Fruit fly (Drosophila melanogaster) whole organism, pupa: ENCODE data around the gene Dph5.

Experiments used
- CG10348 ChIP-seq: fragments of 200-800 bp; sonication (Bioruptor generic); IDR thresholded peaks from 2 replicates; pipeline ENCODE4 v1.3.6; 2022; ENCODE audit warnings: missing biosample characterization, missing genetic modification characterization
- CG12605 ChIP-seq: fragments of 200-800 bp; sonication (Bioruptor generic); IDR thresholded peaks from 2 replicates; pipeline ENCODE4 v1.3.6; 2022; ENCODE audit warnings: missing biosample characterization, missing genetic modification characterization
- CG13204 ChIP-seq: fragments of 200-800 bp; sonication (Bioruptor generic); optimal IDR thresholded peaks from 2 replicates; lab custom pipeline; 2018; ENCODE audit warnings: missing biosample characterization, mild to moderate bottlenecking, missing genetic modification characterization, moderate library complexity
- CG14655 ChIP-seq: fragments of 200-800 bp; sonication (Bioruptor generic); optimal IDR thresholded peaks from 3 replicates; lab custom pipeline; 2017; ENCODE audit warnings: mild to moderate bottlenecking, missing biosample characterization, missing genetic modification reagents, missing genetic modification characterization
- CG15710 ChIP-seq: fragments of 200-800 bp; sonication (Bioruptor generic); optimal IDR thresholded peaks from 2 replicates; lab custom pipeline; 2018; ENCODE audit warnings: missing biosample characterization, mild to moderate bottlenecking, missing genetic modification characterization, moderate library complexity
- CG17806 ChIP-seq: fragments of 200-800 bp; sonication (Bioruptor generic); optimal IDR thresholded peaks from 2 replicates; lab custom pipeline; 2018; ENCODE audit warnings: missing biosample characterization, mild to moderate bottlenecking, missing genetic modification characterization, moderate library complexity
- CG32121 ChIP-seq: fragments of 200-800 bp; sonication (Bioruptor generic); IDR thresholded peaks from 2 replicates; pipeline ENCODE4 v1.3.6; 2022; ENCODE audit warnings: missing biosample characterization, missing genetic modification characterization
- CG34367 ChIP-seq: fragments of 200-800 bp; sonication (Bioruptor generic); optimal IDR thresholded peaks from 2 replicates; lab custom pipeline; 2018; ENCODE audit warnings: missing biosample characterization, mild to moderate bottlenecking, missing genetic modification characterization
- CG4496 ChIP-seq: fragments of 200-800 bp; sonication (Bioruptor generic); IDR thresholded peaks from 3 replicates; pipeline ENCODE4 v1.3.6; 2022; ENCODE audit warnings: missing biosample characterization, missing genetic modification characterization
- CG8159 ChIP-seq: fragments of 200-800 bp; sonication (Bioruptor generic); optimal IDR thresholded peaks from 3 replicates; lab custom pipeline; 2018; ENCODE audit warnings: missing biosample characterization, mild to moderate bottlenecking, missing genetic modification characterization, moderate library complexity
- CG8301 ChIP-seq: fragments of 200-800 bp; sonication (Bioruptor generic); optimal IDR thresholded peaks from 2 replicates; lab custom pipeline; 2018; ENCODE audit warnings: missing biosample characterization, mild to moderate bottlenecking, missing genetic modification characterization
- CG9948 ChIP-seq: fragments of 200-800 bp; sonication (Bioruptor generic); optimal IDR thresholded peaks from 2 replicates; lab custom pipeline; 2018; ENCODE audit warnings: missing biosample characterization, mild to moderate bottlenecking, missing genetic modification characterization, moderate library complexity
- D1 ChIP-seq: fragments of 200-800 bp; sonication (Bioruptor generic); optimal IDR thresholded peaks from 2 replicates; lab custom pipeline; 2018; ENCODE audit warnings: missing biosample characterization, mild to moderate bottlenecking, missing genetic modification characterization, moderate library complexity
- EcR ChIP-seq: fragments of 200-800 bp; sonication (Bioruptor generic); optimal IDR thresholded peaks from 3 replicates; lab custom pipeline; 2019; ENCODE audit warnings: missing biosample characterization, missing genetic modification characterization, mild to moderate bottlenecking, moderate library complexity, missing genetic modification reagents
- Ets98B ChIP-seq: fragments of 200-800 bp; sonication (Bioruptor generic); IDR thresholded peaks from 2 replicates; pipeline ENCODE4 v1.3.6; 2022; ENCODE audit warnings: missing biosample characterization, missing genetic modification characterization
- Pif1A ChIP-seq: fragments of 200-800 bp; sonication (Bioruptor generic); optimal IDR thresholded peaks from 3 replicates; lab custom pipeline; 2016; ENCODE audit warnings: missing biosample characterization, missing genetic modification characterization
- Pif1B ChIP-seq: fragments of 200-800 bp; sonication (Bioruptor generic); optimal IDR thresholded peaks from 3 replicates; lab custom pipeline; 2016; ENCODE audit warnings: missing biosample characterization, missing genetic modification characterization
- Snoo ChIP-seq: fragments of 200-800 bp; sonication (Bioruptor generic); optimal IDR thresholded peaks from 3 replicates; lab custom pipeline; 2017; ENCODE audit warnings: missing biosample characterization, mild to moderate bottlenecking, missing genetic modification characterization, inconsistent platforms
- fd96Ca ChIP-seq: fragments of 200-800 bp; sonication (Bioruptor generic); IDR thresholded peaks from 3 replicates; pipeline ENCODE4 v1.3.6; 2022; ENCODE audit warnings: missing biosample characterization, missing genetic modification characterization
- gl ChIP-seq: fragments of 200-800 bp; sonication (Bioruptor generic); optimal IDR thresholded peaks from 2 replicates; lab custom pipeline; 2018; ENCODE audit warnings: missing biosample characterization, mild to moderate bottlenecking, missing genetic modification characterization
- rn ChIP-seq: fragments of 200-800 bp; sonication (Bioruptor generic); IDR thresholded peaks from 2 replicates; pipeline ENCODE4 v1.3.6; 2022; ENCODE audit warnings: missing biosample characterization, missing genetic modification characterization

Gene Dph5

DNA sequence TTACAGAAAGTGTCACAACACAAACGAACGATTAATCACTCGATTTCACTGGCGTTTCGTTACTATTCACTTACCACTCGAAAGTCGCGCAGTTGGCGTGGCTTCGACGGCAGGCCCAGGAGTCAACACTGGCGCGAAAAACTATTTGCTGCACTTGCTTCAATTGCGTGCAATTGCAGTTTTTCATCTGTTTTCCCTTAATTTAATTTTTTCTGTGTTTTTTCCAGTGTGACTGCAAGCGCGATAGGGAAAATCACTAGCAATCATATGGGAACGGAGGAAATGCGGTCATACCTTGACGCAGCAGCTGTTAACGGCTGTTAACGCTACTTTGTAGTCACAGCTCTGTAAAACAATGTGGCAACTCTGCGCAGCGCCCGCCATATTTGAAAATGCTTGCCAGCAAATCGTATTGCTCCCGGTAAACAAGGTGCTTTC, 35.4 kb downstream of the Dph5 start, which contains the start of gene AdipoR:
Gene AdipoR (minus strand): TSS at position 262 of the 438 bp plus-strand sequence.
- no peak for TF ChIP-seq Pif1A (GFP tag; lab: Kevin White, UChicago)
- TF ChIP-seq CG13204 (GFP tag; lab: Kevin White, UChicago): no peak
- TF ChIP-seq Ets98B (GFP tag; lab: Robert Waterston, UW): peak; percentile 68; the same call in 1 of the 2 replicates
- no peak for TF ChIP-seq CG32121
- no peak for TF ChIP-seq EcR (GFP tag; lab: Kevin White, UChicago)
- no peak for TF ChIP-seq CG10348 (GFP tag; lab: Robert Waterston, UW)
- no peak for TF ChIP-seq gl (tag; lab: Kevin White, UChicago)
- peak; percentile 0 for TF ChIP-seq CG8301 (tag; lab: Kevin White, UChicago)
- TF ChIP-seq CG34367 (tag; lab: Kevin White, UChicago): no peak
- no peak for TF ChIP-seq D1 (tag; lab: Kevin White, UChicago)
- no peak for TF ChIP-seq rn (GFP tag; lab: Robert Waterston, UW)
- TF ChIP-seq Snoo: peak; percentile 31
- no peak for TF ChIP-seq CG9948 (tag; lab: Kevin White, UChicago)
- no peak for TF ChIP-seq CG15710 (tag; lab: Kevin White, UChicago)
- TF ChIP-seq fd96Ca (GFP tag; lab: Robert Waterston, UW): no peak
- peak; percentile 18; the same call in 1 of the 2 replicates for TF ChIP-seq CG12605 (GFP tag; lab: Robert Waterston, UW)
- 0 out of 3 replicates have a peak, but pooled peaks have one; percentile 30 for TF ChIP-seq CG4496 (GFP tag; lab: Robert Waterston, UW)
- no peak for TF ChIP-seq Pif1B (GFP tag; lab: Kevin White, UChicago)
- TF ChIP-seq CG8159 (tag; lab: Kevin White, UChicago): no peak

DNA sequence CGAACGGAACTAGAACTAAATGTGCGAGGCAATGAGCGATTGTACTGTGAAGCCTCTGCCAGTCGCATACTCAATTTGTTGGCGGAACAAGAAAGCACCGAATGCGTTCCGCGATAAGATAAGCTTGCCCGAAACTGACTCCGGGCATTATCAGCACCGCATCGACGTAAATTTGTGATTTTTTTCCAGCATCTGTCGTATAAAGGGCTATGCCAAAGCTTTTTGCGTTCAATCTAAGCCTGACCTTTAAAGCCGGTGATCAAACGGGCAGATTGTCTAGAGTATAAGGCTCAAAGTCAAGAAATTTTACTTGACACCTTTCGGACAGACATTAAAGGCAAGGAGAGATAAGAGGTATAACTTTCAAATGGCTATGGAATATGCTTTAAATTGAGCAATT, 37.0 kb downstream of the Dph5 start:
- no peak for TF ChIP-seq CG13204 (GFP tag; lab: Kevin White, UChicago)
- no peak for TF ChIP-seq CG12605 (GFP tag; lab: Robert Waterston, UW)
- TF ChIP-seq Ets98B (GFP tag; lab: Robert Waterston, UW): no peak
- no peak for TF ChIP-seq CG34367 (tag; lab: Kevin White, UChicago)
- TF ChIP-seq CG4496 (GFP tag; lab: Robert Waterston, UW): no peak
- TF ChIP-seq fd96Ca (GFP tag; lab: Robert Waterston, UW): no peak
- no peak for TF ChIP-seq CG14655
- TF ChIP-seq CG32121: no peak

DNA sequence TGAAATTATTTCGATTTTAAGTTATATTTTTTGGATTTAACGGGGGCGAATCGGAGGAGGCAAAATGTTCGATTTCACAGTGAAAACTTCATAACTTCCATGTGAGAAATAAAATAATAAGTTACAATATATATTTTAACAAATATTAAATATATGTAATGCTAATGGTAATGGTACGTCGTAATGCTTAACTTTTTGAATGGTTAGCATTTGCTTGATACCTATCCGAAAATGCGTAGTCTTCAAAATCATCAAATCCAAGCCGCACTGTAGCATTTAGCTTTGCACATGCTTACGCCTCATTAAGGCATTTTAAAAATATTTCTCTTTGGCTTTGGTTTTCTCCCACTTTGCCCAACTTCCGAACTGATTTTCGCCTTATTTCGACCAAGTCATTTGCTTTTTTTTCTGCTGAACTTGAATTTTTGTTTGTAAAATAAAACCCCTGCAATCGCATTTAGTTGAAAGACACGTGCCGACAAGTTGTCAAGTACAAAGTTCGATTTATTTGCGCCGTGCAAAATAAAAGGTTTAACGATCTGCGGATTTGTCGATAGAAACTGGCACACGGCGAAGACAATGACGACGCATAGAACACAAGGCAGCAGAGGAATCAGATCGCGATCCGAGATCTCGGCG, 40.1 kb downstream of the Dph5 start:
- no peak for TF ChIP-seq D1 (tag; lab: Kevin White, UChicago)
- TF ChIP-seq CG34367 (tag; lab: Kevin White, UChicago): no peak
- no peak for TF ChIP-seq CG14655
- no peak for TF ChIP-seq CG17806 (tag; lab: Kevin White, UChicago)
- no peak for TF ChIP-seq gl (tag; lab: Kevin White, UChicago)
- no peak for TF ChIP-seq CG8159 (tag; lab: Kevin White, UChicago)
- TF ChIP-seq Snoo: no peak
- TF ChIP-seq Ets98B (GFP tag; lab: Robert Waterston, UW): no peak
- no peak for TF ChIP-seq CG4496 (GFP tag; lab: Robert Waterston, UW)
- TF ChIP-seq Pif1B (GFP tag; lab: Kevin White, UChicago): no peak
- TF ChIP-seq CG15710 (tag; lab: Kevin White, UChicago): no peak

DNA sequence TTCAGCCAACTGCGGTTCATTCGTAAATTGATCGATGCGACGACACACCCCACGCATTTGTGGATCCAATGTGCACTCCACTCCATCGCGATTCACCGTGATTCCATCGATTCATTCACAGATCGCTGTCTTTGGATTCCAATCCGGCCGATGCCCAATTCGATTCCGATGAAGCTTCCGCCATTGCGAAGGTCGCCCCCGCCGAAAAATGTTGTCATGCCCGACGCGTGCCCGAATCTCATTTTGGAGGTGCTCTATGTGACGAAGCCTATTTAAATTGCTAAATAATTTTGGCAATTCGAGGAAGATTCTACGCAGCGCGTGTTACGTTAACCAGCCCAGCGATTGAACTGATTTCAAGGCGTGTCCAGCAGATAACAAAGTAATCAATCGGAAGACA, 42.3 kb downstream of the Dph5 start:
- no peak for TF ChIP-seq CG13204 (GFP tag; lab: Kevin White, UChicago)
- no peak for TF ChIP-seq Pif1A (GFP tag; lab: Kevin White, UChicago)
- TF ChIP-seq CG12605 (GFP tag; lab: Robert Waterston, UW): no peak
- no peak for TF ChIP-seq CG32121
- no peak for TF ChIP-seq CG34367 (tag; lab: Kevin White, UChicago)
- TF ChIP-seq D1 (tag; lab: Kevin White, UChicago): no peak
- TF ChIP-seq Pif1B (GFP tag; lab: Kevin White, UChicago): no peak
- no peak for TF ChIP-seq CG8159 (tag; lab: Kevin White, UChicago)
- no peak for TF ChIP-seq EcR (GFP tag; lab: Kevin White, UChicago)
- TF ChIP-seq CG8301 (tag; lab: Kevin White, UChicago): no peak
- no peak for TF ChIP-seq Snoo
- TF ChIP-seq CG15710 (tag; lab: Kevin White, UChicago): no peak

DNA sequence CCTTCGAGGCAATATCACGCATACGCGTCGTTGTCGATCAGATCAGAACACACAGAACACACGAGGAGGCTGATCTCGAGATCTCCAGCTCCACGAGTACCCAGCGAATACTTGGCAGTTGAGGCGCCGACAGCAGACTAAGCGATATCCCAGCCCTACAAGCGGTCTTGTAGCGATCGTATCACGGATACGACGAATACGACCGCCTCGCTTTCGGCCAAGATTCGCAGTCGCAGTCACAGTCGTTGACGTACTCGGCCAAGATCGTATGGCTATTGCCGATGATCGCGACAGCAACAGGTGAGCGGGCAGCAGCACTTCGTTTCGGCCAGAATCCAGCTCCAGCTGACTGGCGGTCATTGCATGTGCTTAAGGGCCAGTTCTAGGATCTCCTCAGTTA, 43.3 kb downstream of the Dph5 start, which contains the start of gene CG5326:
Gene CG5326 (minus strand): TSS at position 158 of the 400 bp plus-strand sequence.
- TF ChIP-seq CG8159 (tag; lab: Kevin White, UChicago): peak; percentile 5
- no peak for TF ChIP-seq CG34367 (tag; lab: Kevin White, UChicago)
- TF ChIP-seq CG10348 (GFP tag; lab: Robert Waterston, UW): no peak
- no peak for TF ChIP-seq CG32121
- TF ChIP-seq Pif1A (GFP tag; lab: Kevin White, UChicago): no peak
- TF ChIP-seq gl (tag; lab: Kevin White, UChicago): peak; percentile 3
- peak; percentile 74 for TF ChIP-seq EcR (GFP tag; lab: Kevin White, UChicago)
- peak; percentile 84 for TF ChIP-seq CG13204 (GFP tag; lab: Kevin White, UChicago)
- TF ChIP-seq CG15710 (tag; lab: Kevin White, UChicago): peak; percentile 13
- TF ChIP-seq, all 21 proteins: peak for 5

DNA sequence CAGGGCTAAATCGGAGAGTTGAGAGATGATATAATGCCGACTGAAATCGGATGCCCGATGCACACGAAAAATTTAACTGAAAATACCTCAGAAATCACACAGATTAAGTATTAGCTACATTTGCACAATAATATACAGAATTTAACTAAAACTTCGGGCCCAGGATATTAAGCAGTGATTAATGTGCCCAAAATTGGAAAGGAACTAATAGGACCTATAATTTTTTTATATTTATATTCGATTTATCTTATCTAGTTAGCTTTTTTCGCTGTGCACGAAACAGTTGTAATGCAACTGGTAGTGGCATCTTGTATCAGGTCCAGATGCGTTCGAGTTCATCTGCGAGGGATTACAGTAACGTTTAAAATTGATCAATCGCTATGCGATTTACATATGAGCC, 44.1 kb downstream of the Dph5 start:
- TF ChIP-seq CG34367 (tag; lab: Kevin White, UChicago) (no peak), CG15710 (tag; lab: Kevin White, UChicago) (peak; percentile 23), CG13204 (GFP tag; lab: Kevin White, UChicago) (no peak), CG8159 (tag; lab: Kevin White, UChicago) (peak; percentile 50), Pif1A (GFP tag; lab: Kevin White, UChicago) (peak; percentile 16), CG4496 (GFP tag; lab: Robert Waterston, UW) (no peak), fd96Ca (GFP tag; lab: Robert Waterston, UW) (no peak), CG9948 (tag; lab: Kevin White, UChicago) (peak; percentile 17), CG17806 (tag; lab: Kevin White, UChicago) (peak; percentile 1), rn (GFP tag; lab: Robert Waterston, UW) (no peak)
- TF ChIP-seq, all 21 proteins: peak for 5
